Worm (Caenorhabditis elegans) whole organism, L2 larva: ENCODE data around the gene Y113G7B.15.
A peak's percentile ranks its signal among the peaks of the same experiment; 100 is the strongest.

Experiments used
- C34F6.9 ChIP-seq: fragments of 150-350 bp; optimal IDR thresholded peaks from 2 replicates; lab custom pipeline; 2014; ENCODE audit warnings: missing biosample characterization, missing genetic modification characterization
- F13H6.1 ChIP-seq: sonication (generic microtip); optimal IDR thresholded peaks from 2 replicates; lab custom pipeline; 2016; ENCODE audit warnings: missing genetic modification characterization, missing compliant biosample characterization
- Y55F3AM.14 ChIP-seq: fragments of 200-800 bp; sonication (Bioruptor generic); optimal IDR thresholded peaks from 2 replicates; lab custom pipeline; 2018; ENCODE audit warnings: mild to moderate bottlenecking, missing genetic modification characterization, missing compliant biosample characterization
- ZK546.5 ChIP-seq: sonication (generic microtip); optimal IDR thresholded peaks from 2 replicates; lab custom pipeline; 2017; ENCODE audit warnings: missing biosample characterization, missing genetic modification characterization
- alr-1 ChIP-seq: fragments of 150-350 bp; optimal IDR thresholded peaks from 2 replicates; lab custom pipeline; 2014; ENCODE audit warnings: missing biosample characterization, missing genetic modification characterization
- aly-2 ChIP-seq: fragments of 150-350 bp; optimal IDR thresholded peaks from 2 replicates; lab custom pipeline; 2014; ENCODE audit warnings: missing biosample characterization, missing genetic modification characterization
- ama-1 ChIP-seq: fragments of 150-350 bp; optimal IDR thresholded peaks from 2 replicates; lab custom pipeline; 2018; ENCODE audit warnings: inconsistent platforms
- ceh-16 ChIP-seq: fragments of 150-350 bp; optimal IDR thresholded peaks from 2 replicates; lab custom pipeline; 2014; ENCODE audit warnings: missing biosample characterization, missing genetic modification characterization
- crh-2 ChIP-seq: sonication (generic microtip); optimal IDR thresholded peaks from 2 replicates; lab custom pipeline; 2017; ENCODE audit warnings: missing biosample characterization, missing genetic modification characterization
- egl-27 ChIP-seq: sonication (generic microtip); optimal IDR thresholded peaks from 3 replicates; lab custom pipeline; 2017; ENCODE audit warnings: missing biosample characterization, missing genetic modification reagents, missing genetic modification characterization
- fos-1 ChIP-seq: fragments of 150-350 bp; optimal IDR thresholded peaks from 2 replicates; lab custom pipeline; 2014; ENCODE audit warnings: missing biosample characterization, missing genetic modification characterization
- lin-11 ChIP-seq: fragments of 150-350 bp; sonication (generic microtip); optimal IDR thresholded peaks from 2 replicates; lab custom pipeline; 2014; ENCODE audit warnings: missing biosample characterization, missing genetic modification characterization, inconsistent platforms, mixed read lengths
- lin-39 ChIP-seq: fragments of 150-350 bp; optimal IDR thresholded peaks from 2 replicates; lab custom pipeline; 2014; ENCODE audit warnings: missing biosample characterization, missing genetic modification reagents, missing genetic modification characterization
- lsy-2 ChIP-seq, 2 experiments: fragments of 150-350 bp in 1 of 2; sonication (generic microtip) in 1 of 2; optimal IDR thresholded peaks; 2 replicates each; lab custom pipeline; 2014 to 2017; ENCODE audit warnings: missing biosample characterization in 2 of 2, missing genetic modification characterization in 2 of 2
- nhr-21 ChIP-seq: fragments of 150-350 bp; optimal IDR thresholded peaks from 2 replicates; lab custom pipeline; 2014; ENCODE audit warnings: missing biosample characterization, missing genetic modification characterization
- nhr-23 ChIP-seq: fragments of 150-350 bp; optimal IDR thresholded peaks from 2 replicates; lab custom pipeline; 2014; ENCODE audit warnings: missing biosample characterization, missing genetic modification reagents, missing genetic modification characterization
- nhr-237 ChIP-seq: fragments of 150-350 bp; optimal IDR thresholded peaks from 2 replicates; lab custom pipeline; 2014; ENCODE audit warnings: missing biosample characterization, missing genetic modification characterization
- nhr-77 ChIP-seq: fragments of 150-350 bp; optimal IDR thresholded peaks from 2 replicates; lab custom pipeline; 2014; ENCODE audit warnings: missing biosample characterization, missing genetic modification characterization
- peb-1 ChIP-seq: fragments of 150-350 bp; optimal IDR thresholded peaks from 2 replicates; lab custom pipeline; 2014; ENCODE audit warnings: missing biosample characterization, missing genetic modification characterization
- sem-4 ChIP-seq: fragments of 150-350 bp; optimal IDR thresholded peaks from 2 replicates; lab custom pipeline; 2014; ENCODE audit warnings: missing biosample characterization, missing genetic modification reagents, missing genetic modification characterization
- skn-1 ChIP-seq: sonication (generic microtip); optimal IDR thresholded peaks from 2 replicates; lab custom pipeline; 2017; ENCODE audit warnings: missing biosample characterization, missing genetic modification characterization
- sma-3 ChIP-seq: sonication (generic microtip); optimal IDR thresholded peaks from 2 replicates; lab custom pipeline; 2016; ENCODE audit warnings: missing genetic modification reagents, missing genetic modification characterization, missing compliant biosample characterization
- sma-9 ChIP-seq, 2 experiments: fragments of 150-350 bp in 1 of 2; sonication (generic microtip) in 1 of 2; optimal IDR thresholded peaks; 2 replicates each; lab custom pipeline; 2014 to 2016; ENCODE audit warnings: missing genetic modification characterization in 2 of 2, mild to moderate bottlenecking in 1 of 2, missing biosample characterization in 1 of 2, missing compliant biosample characterization in 1 of 2, missing genetic modification reagents in 1 of 2, moderate library complexity in 1 of 2
- snpc-4 ChIP-seq: fragments of 150-350 bp; optimal IDR thresholded peaks from 2 replicates; lab custom pipeline; 2014; ENCODE audit warnings: missing biosample characterization, missing genetic modification characterization
- unc-39 ChIP-seq: fragments of 150-350 bp; optimal IDR thresholded peaks from 2 replicates; lab custom pipeline; 2014; ENCODE audit warnings: missing biosample characterization, missing genetic modification characterization
- unc-55 ChIP-seq: fragments of 150-350 bp; sonication (generic microtip); optimal IDR thresholded peaks from 3 replicates; lab custom pipeline; 2014; ENCODE audit warnings: missing biosample characterization, missing genetic modification reagents, missing genetic modification characterization
- unc-62 ChIP-seq: fragments of 150-350 bp; optimal IDR thresholded peaks from 2 replicates; lab custom pipeline; 2014; ENCODE audit warnings: missing biosample characterization, missing genetic modification reagents, missing genetic modification characterization
- zag-1 ChIP-seq: fragments of 150-350 bp; optimal IDR thresholded peaks from 2 replicates; lab custom pipeline; 2014; ENCODE audit warnings: missing biosample characterization, missing genetic modification characterization
- ztf-11 ChIP-seq: sonication (generic microtip); optimal IDR thresholded peaks from 2 replicates; lab custom pipeline; 2017; ENCODE audit warnings: missing biosample characterization, missing genetic modification characterization

Gene Y113G7B.15

DNA sequence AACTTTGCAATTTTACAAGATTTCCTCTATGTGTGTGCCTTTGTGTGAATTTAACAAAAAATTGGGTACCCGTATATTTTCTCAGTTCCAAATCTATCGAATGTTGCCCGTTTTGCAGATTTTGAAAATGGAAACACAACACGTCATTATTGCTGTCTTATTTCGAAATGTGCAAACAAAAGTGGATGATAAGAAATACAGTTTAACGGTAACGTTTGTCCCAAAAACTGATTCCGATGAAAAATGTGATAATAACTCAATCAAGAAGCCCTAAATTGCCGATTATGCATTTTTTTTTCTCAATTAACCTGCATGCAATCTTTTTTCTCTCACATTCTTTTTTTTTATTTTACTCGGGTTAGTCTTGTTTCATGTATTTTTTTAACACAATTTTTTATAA lies 8.3 kb downstream of the Y113G7B.15 start:
- TF ChIP-seq fos-1 (tag; lab: Kevin White, UChicago): peak; percentile 61
- no peak for TF ChIP-seq zag-1 (tag; lab: Kevin White, UChicago)
- TF ChIP-seq sem-4 (tag; lab: Kevin White, UChicago): no peak

DNA sequence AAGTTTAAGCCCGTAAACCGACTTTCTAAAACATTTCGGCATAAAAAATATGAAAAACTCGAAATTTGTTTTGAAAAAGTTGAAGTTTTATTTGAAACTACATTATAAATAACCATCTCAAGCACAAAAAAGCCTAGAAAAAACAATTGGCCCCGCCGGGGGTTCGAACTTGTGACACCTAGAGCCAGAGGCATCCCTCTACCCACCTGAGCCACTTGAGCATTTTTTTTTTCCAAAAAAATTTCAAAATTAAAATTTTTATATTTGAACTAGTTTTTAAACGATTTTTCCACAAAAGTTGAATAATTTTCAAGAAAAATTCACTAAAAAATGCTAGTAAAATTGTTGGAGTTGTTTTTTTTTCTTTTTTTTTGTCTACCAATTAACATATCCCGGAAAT lies 9.9 kb downstream of the Y113G7B.15 start:
- TF ChIP-seq snpc-4 (tag; lab: Kevin White, UChicago) (no peak), skn-1 (tag; lab: Kevin White, UChicago) (no peak)

- no peak for TF ChIP-seq ZK546.5 (tag; lab: Kevin White, UChicago)
- TF ChIP-seq sma-9 (GFP tag; optimal IDR thresholded peaks at IDR 0.05; lab: Kevin White, UChicago): no peak
- no peak for TF ChIP-seq sma-9 (tag; optimal IDR thresholded peaks at IDR 0.05; lab: Kevin White, UChicago)
- no peak for TF ChIP-seq aly-2 (tag; lab: Kevin White, UChicago)
- no peak for TF ChIP-seq nhr-23 (tag; lab: Kevin White, UChicago)
- TF ChIP-seq skn-1 (tag; lab: Kevin White, UChicago): no peak
- TF ChIP-seq ztf-11 (tag; lab: Kevin White, UChicago): no peak
- TF ChIP-seq C34F6.9 (tag; lab: Kevin White, UChicago): no peak
- TF ChIP-seq alr-1: no peak
- TF ChIP-seq nhr-77 (tag; lab: Kevin White, UChicago): no peak
- no peak for TF ChIP-seq peb-1
Measured at ce11 chrV:20220604-20221003, 13.0 kb downstream of the Y113G7B.15 start.

- TF ChIP-seq egl-27 (no peak), peb-1 (no peak), unc-39 (no peak), sem-4 (tag; lab: Kevin White, UChicago) (no peak), Y55F3AM.14 (GFP tag; lab: Kevin White, UChicago) (no peak), ceh-16 (tag; lab: Kevin White, UChicago) (no peak), alr-1 (no peak), lsy-2 (tag; optimal IDR thresholded peaks at IDR 0.05; lab: Kevin White, UChicago) (no peak), lin-11 (tag; lab: Kevin White, UChicago) (no peak)
- TF ChIP-seq, all 48 proteins: peak for 0
Measured at ce11 chrV:20215197-20215596, 18.4 kb downstream of the Y113G7B.15 start, which contains the start of gene Y113G7B.11. TSS of gene Y113G7B.11 (minus strand) at chrV:20215297.

- TF ChIP-seq Y55F3AM.14 (GFP tag; lab: Kevin White, UChicago): no peak
- TF ChIP-seq alr-1: no peak
- TF ChIP-seq fos-1 (tag; lab: Kevin White, UChicago): peak; percentile 37
- TF ChIP-seq, all 48 proteins: peak for 1
Measured at ce11 chrV:20213097-20213496, 20.5 kb downstream of the Y113G7B.15 start.

ce11 chrV:20212584-20212983 lies 21.1 kb downstream of the Y113G7B.15 start, which contains the start of gene Y113G7B.12:
TSS of gene Y113G7B.12 (minus strand) at chrV:20212684.
- peak; percentile 58 for TF ChIP-seq fos-1 (tag; lab: Kevin White, UChicago)
- no peak for TF ChIP-seq sma-3
- no peak for TF ChIP-seq ztf-11 (tag; lab: Kevin White, UChicago)
- no peak for TF ChIP-seq nhr-237 (tag; lab: Kevin White, UChicago)
- TF ChIP-seq ama-1 (lab: Kevin White, UChicago): no peak
- no peak for TF ChIP-seq snpc-4 (tag; lab: Kevin White, UChicago)
- TF ChIP-seq aly-2 (tag; lab: Kevin White, UChicago): no peak
- no peak for TF ChIP-seq zag-1 (tag; lab: Kevin White, UChicago)
- no peak for TF ChIP-seq unc-62 (GFP tag; lab: Kevin White, UChicago)
- TF ChIP-seq lin-39 (tag; lab: Kevin White, UChicago): no peak
- TF ChIP-seq Y55F3AM.14 (GFP tag; lab: Kevin White, UChicago): no peak
- peak; percentile 11 for TF ChIP-seq crh-2 (tag; lab: Kevin White, UChicago)

- TF ChIP-seq nhr-21 (tag; lab: Kevin White, UChicago) (no peak), C34F6.9 (tag; lab: Kevin White, UChicago) (no peak), unc-55 (GFP tag; lab: Kevin White, UChicago) (no peak), F13H6.1 (no peak), ceh-16 (tag; lab: Kevin White, UChicago) (no peak), Y55F3AM.14 (GFP tag; lab: Kevin White, UChicago) (no peak)
Measured at ce11 chrV:20206086-20206485, 27.6 kb downstream of the Y113G7B.15 start, which contains the start of the genes fbxb-59 and srbc-34. TSS of gene fbxb-59 (minus strand) at chrV:20206186. TSS of gene srbc-34 (plus strand) at chrV:20206318.
